Comparison of ENCODE assay signal across 2 fruit fly cellular contexts in genomic region chr3L:2536969-2537600, dm6.
TF ChIP-seq lines count a peak whose summit lies in the region.

No protein-coding gene starts in this region.

TF ChIP-seq in whole organism, adult, 20 proteins besides CTCF, POLR2A, EP300 and RAD21 (continued from another document):
- peak; percentile 91 for TF ChIP-seq cic (GFP tag; optimal IDR thresholded peaks at IDR 0.05; lab: Kevin White, UChicago)
- TF ChIP-seq pad (GFP tag; optimal IDR thresholded peaks at IDR 0.05; lab: Kevin White, UChicago) = peak; percentile 48
TF ChIP-seq in whole organism, adult: peak in this region for 17.

TF ChIP-seq in whole organism, embryonic, 481 proteins besides CTCF, POLR2A, EP300 and RAD21 (continued from another document and continues in another):
- TF ChIP-seq CG12236 (GFP tag; optimal IDR thresholded peaks at IDR 0.05; lab: Kevin White, UChicago) = peak; percentile 69
- TF ChIP-seq gce (GFP tag; IDR thresholded peaks at IDR 0.05; lab: Robert Waterston, UW) = peak; percentile 81; the same call in 2 of the 3 replicates
- no peak for TF ChIP-seq dan (GFP tag; IDR thresholded peaks at IDR 0.05; lab: Robert Waterston, UW)
- no peak for TF ChIP-seq jigr1 (GFP tag; IDR thresholded peaks at IDR 0.05; lab: Robert Waterston, UW)
- TF ChIP-seq sug (tag; optimal IDR thresholded peaks at IDR 0.05; lab: Kevin White, UChicago) = peak; percentile 62
- TF ChIP-seq Fer2 (tag; optimal IDR thresholded peaks at IDR 0.05; lab: Kevin White, UChicago) = peak; percentile 29
- no peak for TF ChIP-seq Dfd (GFP tag; optimal IDR thresholded peaks at IDR 0.05; lab: Kevin White, UChicago)
- no peak for TF ChIP-seq ewg (GFP tag; optimal IDR thresholded peaks at IDR 0.05; lab: Kevin White, UChicago)
- peak; percentile 75 for TF ChIP-seq CG17359 (tag; optimal IDR thresholded peaks at IDR 0.05; lab: Kevin White, UChicago)
- peak; percentile 47 for TF ChIP-seq CG17186 (GFP tag; optimal IDR thresholded peaks at IDR 0.05; lab: Kevin White, UChicago)
- peak; percentile 86 for TF ChIP-seq CG2875 (GFP tag; optimal IDR thresholded peaks at IDR 0.05; lab: Kevin White, UChicago)
- peak; percentile 54 for TF ChIP-seq Sox102F (GFP tag; optimal IDR thresholded peaks at IDR 0.05; lab: Kevin White, UChicago)
- peak; percentile 41; the same call in 1 of the 2 replicates for TF ChIP-seq CG11085 (GFP tag; IDR thresholded peaks at IDR 0.05; lab: Robert Waterston, UW)
- TF ChIP-seq Mes4 (GFP tag; optimal IDR thresholded peaks at IDR 0.05; lab: Kevin White, UChicago) = peak; percentile 65
- no peak for TF ChIP-seq CG8388 (GFP tag; optimal IDR thresholded peaks at IDR 0.05; lab: Kevin White, UChicago)
- no peak for TF ChIP-seq zfh2 (GFP tag; optimal IDR thresholded peaks at IDR 0.05; lab: Kevin White, UChicago)
- TF ChIP-seq CG10209 (GFP tag; optimal IDR thresholded peaks at IDR 0.05; lab: Kevin White, UChicago) = peak; percentile 65
- peak; percentile 37 for TF ChIP-seq sima (GFP tag; optimal IDR thresholded peaks at IDR 0.05; lab: Kevin White, UChicago)
- TF ChIP-seq Dad (GFP tag; optimal IDR thresholded peaks at IDR 0.05; lab: Kevin White, UChicago) = peak; percentile 36
- peak; percentile 60; the same call in 1 of the 2 replicates for TF ChIP-seq CG17328 (GFP tag; IDR thresholded peaks at IDR 0.05; lab: Robert Waterston, UW)
- peak; percentile 35 to 52 for TF ChIP-seq dpn (GFP tag; optimal IDR thresholded peaks at IDR 0.05; lab: Kevin White, UChicago)
- TF ChIP-seq stc (GFP tag; IDR thresholded peaks at IDR 0.05; lab: Robert Waterston, UW) = peak; percentile 62; the same call in 1 of the 2 replicates
- TF ChIP-seq crc (GFP tag; optimal IDR thresholded peaks at IDR 0.05; lab: Kevin White, UChicago) = peak; percentile 48
- TF ChIP-seq HLH54F (GFP tag; optimal IDR thresholded peaks at IDR 0.05; lab: Kevin White, UChicago) = no peak
- peak; percentile 45 for TF ChIP-seq Fer3 (tag; optimal IDR thresholded peaks at IDR 0.05; lab: Kevin White, UChicago)
- no peak for TF ChIP-seq eyg (GFP tag; optimal IDR thresholded peaks at IDR 0.05; lab: Kevin White, UChicago)
- TF ChIP-seq CG10543 (GFP tag; optimal IDR thresholded peaks at IDR 0.05; lab: Kevin White, UChicago) = peak; percentile 77
- TF ChIP-seq Ada2b (GFP tag; IDR thresholded peaks at IDR 0.05; lab: Robert Waterston, UW) = peak; percentile 36; the same call in 1 of the 2 replicates
- TF ChIP-seq wdn (GFP tag; IDR thresholded peaks at IDR 0.05; lab: Robert Waterston, UW) = no peak
- TF ChIP-seq fru (optimal IDR thresholded peaks at IDR 0.05; lab: Kevin White, UChicago) = no peak
- peak; percentile 45 for TF ChIP-seq CG7745 (tag; optimal IDR thresholded peaks at IDR 0.05; lab: Kevin White, UChicago)
- TF ChIP-seq CG4328 (GFP tag; optimal IDR thresholded peaks at IDR 0.05; lab: Kevin White, UChicago) = peak; percentile 81
- TF ChIP-seq Hand (GFP tag; optimal IDR thresholded peaks at IDR 0.05; lab: Kevin White, UChicago) = no peak
- TF ChIP-seq crp (GFP tag; optimal IDR thresholded peaks at IDR 0.05; lab: Kevin White, UChicago) = no peak
- TF ChIP-seq Gsc (GFP tag; IDR thresholded peaks at IDR 0.05; lab: Robert Waterston, UW) = no peak
- TF ChIP-seq h (optimal IDR thresholded peaks at IDR 0.05; lab: Kevin White, UChicago) = no peak
- TF ChIP-seq NC2β (GFP tag; optimal IDR thresholded peaks at IDR 0.05; lab: Kevin White, UChicago) = peak; percentile 66
- TF ChIP-seq Meics (GFP tag; optimal IDR thresholded peaks at IDR 0.05; lab: Kevin White, UChicago) = peak; percentile 75
- TF ChIP-seq cg (GFP tag; optimal IDR thresholded peaks at IDR 0.05; lab: Kevin White, UChicago) = no peak
- no peak for TF ChIP-seq CG16813 (GFP tag; IDR thresholded peaks at IDR 0.05; lab: Robert Waterston, UW; ENCODE audit: partially characterized antibody)
- TF ChIP-seq rib (GFP tag; IDR thresholded peaks at IDR 0.05; lab: Robert Waterston, UW) = peak; percentile 39; the same call in 1 of the 2 replicates
- peak; percentile 76 for TF ChIP-seq CG5180 (GFP tag; optimal IDR thresholded peaks at IDR 0.05; lab: Kevin White, UChicago)
- no peak for TF ChIP-seq D (optimal IDR thresholded peaks at IDR 0.05; lab: Kevin White, UChicago)
- TF ChIP-seq D (GFP tag; optimal IDR thresholded peaks at IDR 0.05; lab: Kevin White, UChicago) = peak; percentile 60
- TF ChIP-seq CG3163 (GFP tag; optimal IDR thresholded peaks at IDR 0.05; lab: Kevin White, UChicago) = no peak
- no peak for TF ChIP-seq BEAF-32 (GFP tag; optimal IDR thresholded peaks at IDR 0.05; lab: Kevin White, UChicago)
- TF ChIP-seq Taf1 (GFP tag; IDR thresholded peaks at IDR 0.05; lab: Robert Waterston, UW) = no peak
- peak; percentile 64; the same call in 1 of the 2 replicates for TF ChIP-seq HLH3B (GFP tag; IDR thresholded peaks at IDR 0.05; lab: Robert Waterston, UW)
- TF ChIP-seq luna (GFP tag; optimal IDR thresholded peaks at IDR 0.05; lab: Kevin White, UChicago) = no peak
- peak; percentile 65 for TF ChIP-seq Rfx (GFP tag; IDR thresholded peaks at IDR 0.05; lab: Robert Waterston, UW)
- no peak for TF ChIP-seq da (GFP tag; optimal IDR thresholded peaks at IDR 0.05; lab: Kevin White, UChicago)
- peak in 1 of 2 experiments; percentile 70 for TF ChIP-seq Eip74EF (GFP tag; optimal IDR thresholded peaks at IDR 0.05; lab: Kevin White, UChicago)
- no peak for TF ChIP-seq al (GFP tag; IDR thresholded peaks at IDR 0.05; lab: Robert Waterston, UW)
- TF ChIP-seq shn (GFP tag; optimal IDR thresholded peaks at IDR 0.05; lab: Kevin White, UChicago) = peak; percentile 19
- TF ChIP-seq CG6689 (GFP tag; IDR thresholded peaks at IDR 0.05; lab: Robert Waterston, UW) = no peak; the same call in 1 of the 2 replicates
- no peak for TF ChIP-seq CG6654 (GFP tag; optimal IDR thresholded peaks at IDR 0.05; lab: Kevin White, UChicago)
- no peak for TF ChIP-seq CG4617 (GFP tag; optimal IDR thresholded peaks at IDR 0.05; lab: Kevin White, UChicago; ENCODE audit: borderline replicate concordance)
- TF ChIP-seq CG11504 (tag; optimal IDR thresholded peaks at IDR 0.05; lab: Kevin White, UChicago) = peak; percentile 67
- TF ChIP-seq salm (tag; optimal IDR thresholded peaks at IDR 0.05; lab: Kevin White, UChicago) = peak; percentile 30
- peak; percentile 88 for TF ChIP-seq CG7987 (GFP tag; optimal IDR thresholded peaks at IDR 0.05; lab: Kevin White, UChicago)
- peak; percentile 36 for TF ChIP-seq Nf-YB (GFP tag; optimal IDR thresholded peaks at IDR 0.05; lab: Kevin White, UChicago)
- TF ChIP-seq Sry-β (GFP tag; optimal IDR thresholded peaks at IDR 0.05; lab: Kevin White, UChicago) = peak; percentile 58
- no peak for TF ChIP-seq hbn (GFP tag; IDR thresholded peaks at IDR 0.05; lab: Robert Waterston, UW; ENCODE audit: partially characterized antibody)
- peak; percentile 46 for TF ChIP-seq CG8281 (tag; optimal IDR thresholded peaks at IDR 0.05; lab: Kevin White, UChicago)
- TF ChIP-seq CG9876 (GFP tag; optimal IDR thresholded peaks at IDR 0.05; lab: Kevin White, UChicago) = no peak
- TF ChIP-seq Oaz (GFP tag; IDR thresholded peaks at IDR 0.05; lab: Robert Waterston, UW) = no peak
- no peak for TF ChIP-seq gt (GFP tag; IDR thresholded peaks at IDR 0.05; lab: Robert Waterston, UW)
- TF ChIP-seq phol (tag; optimal IDR thresholded peaks at IDR 0.05; lab: Kevin White, UChicago) = peak; percentile 55
- TF ChIP-seq CG17829 (tag; optimal IDR thresholded peaks at IDR 0.05; lab: Kevin White, UChicago) = no peak
- TF ChIP-seq nmo (GFP tag; optimal IDR thresholded peaks at IDR 0.05; lab: Kevin White, UChicago) = no peak
- peak; percentile 72 for TF ChIP-seq CG15011 (GFP tag; optimal IDR thresholded peaks at IDR 0.05; lab: Kevin White, UChicago)
- peak; percentile 44 for TF ChIP-seq run (tag; optimal IDR thresholded peaks at IDR 0.05; lab: Kevin White, UChicago)
- peak; percentile 28 for TF ChIP-seq maf-S (GFP tag; optimal IDR thresholded peaks at IDR 0.05; lab: Kevin White, UChicago)
- peak in 1 of 2 experiments; percentile 19 for TF ChIP-seq insv (GFP tag; optimal IDR thresholded peaks at IDR 0.05; lab: Kevin White, UChicago)
- TF ChIP-seq Xbp1 (GFP tag; optimal IDR thresholded peaks at IDR 0.05; lab: Kevin White, UChicago) = no peak
- TF ChIP-seq crol (GFP tag; IDR thresholded peaks at IDR 0.05; lab: Robert Waterston, UW) = no peak
- peak; percentile 41; the same call in 1 of the 3 replicates for TF ChIP-seq CG3726 (GFP tag; IDR thresholded peaks at IDR 0.05; lab: Robert Waterston, UW)
- peak; percentile 70 for TF ChIP-seq chm (GFP tag; IDR thresholded peaks at IDR 0.05; lab: Robert Waterston, UW)
- TF ChIP-seq CG10654 (GFP tag; optimal IDR thresholded peaks at IDR 0.05; lab: Kevin White, UChicago) = peak; percentile 62
- TF ChIP-seq lbe (GFP tag; optimal IDR thresholded peaks at IDR 0.05; lab: Kevin White, UChicago) = no peak
- peak; percentile 32; the same call in 1 of the 3 replicates for TF ChIP-seq dysf (GFP tag; IDR thresholded peaks at IDR 0.05; lab: Robert Waterston, UW)
- peak; percentile 79 for TF ChIP-seq CG15514 (GFP tag; optimal IDR thresholded peaks at IDR 0.05; lab: Kevin White, UChicago)
- TF ChIP-seq Trl (optimal IDR thresholded peaks at IDR 0.05; lab: Kevin White, UChicago) = no peak
- peak; percentile 78 for TF ChIP-seq Trl (GFP tag; optimal IDR thresholded peaks at IDR 0.05; lab: Kevin White, UChicago)
- TF ChIP-seq fd64A (GFP tag; optimal IDR thresholded peaks at IDR 0.05; lab: Kevin White, UChicago) = peak; percentile 92
- TF ChIP-seq CG13287 (GFP tag; IDR thresholded peaks at IDR 0.05; lab: Robert Waterston, UW; ENCODE audit: partially characterized antibody) = no peak
- TF ChIP-seq CoRest (tag; optimal IDR thresholded peaks at IDR 0.05; lab: Kevin White, UChicago) = no peak
- TF ChIP-seq bbx (GFP tag; IDR thresholded peaks at IDR 0.05; lab: Robert Waterston, UW; ENCODE audit: partially characterized antibody) = no peak
- TF ChIP-seq zen2 (GFP tag; IDR thresholded peaks at IDR 0.05; lab: Robert Waterston, UW; ENCODE audit: partially characterized antibody) = no peak
- peak; percentile 73 for TF ChIP-seq CG33557 (GFP tag; optimal IDR thresholded peaks at IDR 0.05; lab: Kevin White, UChicago)
- no peak for TF ChIP-seq CG6272 (GFP tag; IDR thresholded peaks at IDR 0.05; lab: Robert Waterston, UW)
- peak; percentile 70 for TF ChIP-seq CG8359 (GFP tag; optimal IDR thresholded peaks at IDR 0.05; lab: Kevin White, UChicago; ENCODE audit: borderline replicate concordance)
- peak; percentile 63 for TF ChIP-seq tap (tag; optimal IDR thresholded peaks at IDR 0.05; lab: Kevin White, UChicago)
- peak; percentile 27 for TF ChIP-seq CHES-1-like (GFP tag; optimal IDR thresholded peaks at IDR 0.05; lab: Kevin White, UChicago)
- peak; percentile 98 for TF ChIP-seq CG10274 (GFP tag; optimal IDR thresholded peaks at IDR 0.05; lab: Kevin White, UChicago)
- TF ChIP-seq Bgb (GFP tag; IDR thresholded peaks at IDR 0.05; lab: Robert Waterston, UW; ENCODE audit: partially characterized antibody) = no peak
- peak; percentile 74 for TF ChIP-seq CG1792 (GFP tag; optimal IDR thresholded peaks at IDR 0.05; lab: Kevin White, UChicago)
- TF ChIP-seq HLH4C (GFP tag; IDR thresholded peaks at IDR 0.05; lab: Robert Waterston, UW; ENCODE audit: partially characterized antibody) = no peak
- peak; percentile 25; the same call in 1 of the 2 replicates for TF ChIP-seq MBD-R2 (GFP tag; IDR thresholded peaks at IDR 0.05; lab: Robert Waterston, UW)
- peak; percentile 31; the same call in 1 of the 3 replicates for TF ChIP-seq Dbx (GFP tag; IDR thresholded peaks at IDR 0.05; lab: Robert Waterston, UW)
- peak; percentile 42; the same call in 2 of the 3 replicates for TF ChIP-seq B-H1 (GFP tag; IDR thresholded peaks at IDR 0.05; lab: Robert Waterston, UW)
- TF ChIP-seq CG9437 (GFP tag; optimal IDR thresholded peaks at IDR 0.05; lab: Kevin White, UChicago) = peak; percentile 24
- peak; percentile 14 for TF ChIP-seq stwl (tag; optimal IDR thresholded peaks at IDR 0.05; lab: Kevin White, UChicago)
- TF ChIP-seq trh (GFP tag; optimal IDR thresholded peaks at IDR 0.05; lab: Kevin White, UChicago) = peak; percentile 64
- no peak for TF ChIP-seq Doc3 (GFP tag; IDR thresholded peaks at IDR 0.05; lab: Robert Waterston, UW; ENCODE audit: partially characterized antibody)
- TF ChIP-seq Ravus (GFP tag; IDR thresholded peaks at IDR 0.05; lab: Robert Waterston, UW) = no peak
- TF ChIP-seq lilli (GFP tag; optimal IDR thresholded peaks at IDR 0.05; lab: Kevin White, UChicago) = peak; percentile 8
- TF ChIP-seq Kr (GFP tag; optimal IDR thresholded peaks at IDR 0.05; lab: Kevin White, UChicago) = peak; percentile 55
- peak; percentile 61 for TF ChIP-seq CG1529 (GFP tag; optimal IDR thresholded peaks at IDR 0.05; lab: Kevin White, UChicago)
- peak; percentile 27 for TF ChIP-seq CG14965 (GFP tag; optimal IDR thresholded peaks at IDR 0.05; lab: Kevin White, UChicago; ENCODE audit: borderline replicate concordance)
- TF ChIP-seq CG6854 (GFP tag; optimal IDR thresholded peaks at IDR 0.05; lab: Kevin White, UChicago) = peak; percentile 80
- peak; percentile 41 for TF ChIP-seq grn (GFP tag; optimal IDR thresholded peaks at IDR 0.05; lab: Kevin White, UChicago)
- no peak for TF ChIP-seq pan (optimal IDR thresholded peaks at IDR 0.05; lab: Kevin White, UChicago)
- TF ChIP-seq pan (GFP tag; optimal IDR thresholded peaks at IDR 0.05 in 1 of 2, IDR thresholded peaks at IDR 0.05 in 1 of 2) = peak in 1 of 2 experiments; percentile 62
- peak; percentile 39 for TF ChIP-seq en (GFP tag; optimal IDR thresholded peaks at IDR 0.05; lab: Kevin White, UChicago)
- TF ChIP-seq fu2 (GFP tag; optimal IDR thresholded peaks at IDR 0.05; lab: Kevin White, UChicago) = no peak
- TF ChIP-seq CG6175 (GFP tag; IDR thresholded peaks at IDR 0.05; lab: Robert Waterston, UW) = no peak
- no peak for TF ChIP-seq sna (GFP tag; IDR thresholded peaks at IDR 0.05; lab: Robert Waterston, UW; ENCODE audit: partially characterized antibody)
- TF ChIP-seq otp (GFP tag; IDR thresholded peaks at IDR 0.05; lab: Robert Waterston, UW) = peak; percentile 73; the same call in 1 of the 3 replicates
- no peak for TF ChIP-seq nom (GFP tag; optimal IDR thresholded peaks at IDR 0.05; lab: Kevin White, UChicago)
- TF ChIP-seq ken (GFP tag; IDR thresholded peaks at IDR 0.05; lab: Robert Waterston, UW) = no peak; the same call in 2 of the 3 replicates
- TF ChIP-seq CG17912 (GFP tag; optimal IDR thresholded peaks at IDR 0.05; lab: Kevin White, UChicago) = peak; percentile 63
- peak; percentile 39 for TF ChIP-seq CG2116 (GFP tag; optimal IDR thresholded peaks at IDR 0.05; lab: Kevin White, UChicago)
- peak; percentile 67 for TF ChIP-seq CG12104 (GFP tag; optimal IDR thresholded peaks at IDR 0.05; lab: Kevin White, UChicago)
- TF ChIP-seq mirr (GFP tag; optimal IDR thresholded peaks at IDR 0.05; lab: Kevin White, UChicago) = peak; percentile 55
- peak; percentile 68 for TF ChIP-seq CG13424 (tag; optimal IDR thresholded peaks at IDR 0.05; lab: Kevin White, UChicago)
